Fruit fly (Drosophila melanogaster): Measurements from ENCODE around the gene CG32631.

Gene CG32631

dm6 chrX:13572382-13572781 is 16.1 kb downstream of the CG32631 start:
- no peak for TF ChIP-seq Vsx2 (GFP tag; optimal IDR thresholded peaks at IDR 0.05; ENCODE audit: partially characterized antibody)
- peak in 1 of 2 experiments; percentile 29 for TF ChIP-seq foxo (GFP tag; optimal IDR thresholded peaks at IDR 0.05)
- TF ChIP-seq ey (GFP tag; optimal IDR thresholded peaks at IDR 0.05): peak; percentile 29

DNA sequence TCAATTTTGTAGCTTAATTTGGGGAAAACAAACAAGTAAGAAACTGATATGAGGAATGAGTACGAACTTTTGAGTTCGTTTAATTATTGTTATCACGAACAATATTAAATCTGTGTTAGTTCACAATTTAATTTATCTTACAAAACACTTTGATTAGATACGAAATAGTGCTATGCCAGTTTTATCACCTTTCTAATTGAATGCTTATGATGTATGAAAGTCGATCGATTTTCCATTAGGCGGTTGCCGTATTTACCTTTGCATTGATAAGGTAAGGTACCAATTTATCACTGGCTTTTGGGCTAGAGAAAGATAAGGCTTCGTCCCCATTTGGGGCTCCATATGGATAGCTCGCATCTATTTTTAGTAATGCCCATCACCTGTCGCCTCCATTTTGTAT is 23.1 kb downstream of the CG32631 start:
- no peak for TF ChIP-seq Hnf4 (GFP tag; optimal IDR thresholded peaks at IDR 0.05)
- no peak for TF ChIP-seq Myc (optimal IDR thresholded peaks at IDR 0.05)
- no peak for TF ChIP-seq Dif (GFP tag; optimal IDR thresholded peaks at IDR 0.05; ENCODE audit: partially characterized antibody)
- no peak for TF ChIP-seq CG32264 (GFP tag; optimal IDR thresholded peaks at IDR 0.05)
- no peak for TF ChIP-seq Hr78 (GFP tag; optimal IDR thresholded peaks at IDR 0.05)
- no peak for TF ChIP-seq lola (GFP tag; optimal IDR thresholded peaks at IDR 0.05)
- no peak for TF ChIP-seq brk (GFP tag; optimal IDR thresholded peaks at IDR 0.05)
- TF ChIP-seq tai (GFP tag; optimal IDR thresholded peaks at IDR 0.05): no peak
- TF ChIP-seq br (GFP tag; optimal IDR thresholded peaks at IDR 0.05): no peak
- no peak for TF ChIP-seq dsf (GFP tag; optimal IDR thresholded peaks at IDR 0.05; ENCODE audit: borderline replicate concordance)
- no peak for TF ChIP-seq Vsx2 (GFP tag; optimal IDR thresholded peaks at IDR 0.05; ENCODE audit: partially characterized antibody)

DNA sequence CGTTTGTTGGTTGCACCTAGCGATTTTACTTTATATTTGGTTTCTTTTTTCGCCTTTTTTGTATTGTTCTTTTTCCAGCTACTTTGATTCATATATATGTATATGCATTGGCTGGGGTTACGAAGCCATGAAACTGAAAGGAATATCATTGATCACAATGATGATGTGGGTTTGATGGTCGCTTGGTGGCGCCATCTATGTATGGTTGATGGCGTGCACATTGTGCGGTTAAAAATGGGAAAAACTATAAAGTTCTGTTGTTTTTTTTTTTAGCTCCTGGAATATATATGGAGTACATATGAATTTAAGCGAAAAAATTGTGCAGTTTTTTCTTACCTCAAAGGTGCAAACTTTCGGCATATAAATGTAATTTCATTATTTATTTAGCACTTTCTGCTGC is 30.6 kb downstream of the CG32631 start:
- no peak for TF ChIP-seq Jra (GFP tag; optimal IDR thresholded peaks at IDR 0.05)
- no peak for TF ChIP-seq CG9705 (GFP tag; optimal IDR thresholded peaks at IDR 0.05)
- TF ChIP-seq pan (optimal IDR thresholded peaks at IDR 0.05): no peak
- TF ChIP-seq Hr83 (GFP tag; optimal IDR thresholded peaks at IDR 0.05; ENCODE audit: poor library complexity, severe bottlenecking): no peak

DNA sequence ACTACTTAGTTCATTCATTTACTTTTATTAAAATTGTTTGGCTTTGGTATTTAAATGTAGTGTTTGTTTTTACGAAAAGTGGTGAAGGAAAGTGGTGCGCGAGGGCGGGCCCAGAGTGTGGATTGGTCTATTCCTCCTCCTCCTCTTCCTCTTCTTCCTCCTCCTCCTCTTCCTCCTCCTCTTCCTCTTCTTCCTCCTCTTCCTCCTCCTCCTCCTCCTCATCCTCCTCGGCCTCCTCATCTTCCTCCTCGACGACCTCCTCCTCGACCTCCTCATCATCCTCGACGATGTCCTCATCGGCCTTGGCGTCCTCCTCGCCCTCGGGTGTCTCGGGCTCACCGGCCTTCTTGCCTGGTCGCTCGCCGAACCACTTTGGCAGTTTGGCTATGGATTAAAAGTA is 37.4 kb downstream of the CG32631 start:
- TF ChIP-seq Hnf4 (GFP tag; optimal IDR thresholded peaks at IDR 0.05) (no peak), Mio (GFP tag; optimal IDR thresholded peaks at IDR 0.05) (no peak)

DNA sequence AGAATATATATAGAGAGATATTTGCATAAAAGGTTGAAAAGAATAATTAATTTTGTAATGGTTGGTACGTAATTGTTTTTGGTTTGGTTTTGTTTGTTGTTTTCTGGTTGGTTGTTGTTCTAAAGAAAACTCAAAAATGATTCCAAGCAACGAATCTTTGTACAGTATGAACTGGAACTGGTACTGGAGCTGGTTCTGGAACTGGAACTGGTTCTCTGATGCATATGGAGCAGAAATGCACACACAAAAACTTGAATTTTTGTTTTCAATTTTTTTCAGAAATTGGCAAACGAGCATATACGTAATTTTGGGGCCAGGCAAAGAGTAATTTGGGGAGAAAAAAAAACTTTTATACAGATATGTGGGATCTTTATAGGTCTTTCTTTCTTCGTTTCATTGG is 41.5 kb downstream of the CG32631 start:
- TF ChIP-seq Dif (GFP tag; optimal IDR thresholded peaks at IDR 0.05; ENCODE audit: partially characterized antibody) (no peak), woc (GFP tag; optimal IDR thresholded peaks at IDR 0.05) (no peak), Hr78 (GFP tag; optimal IDR thresholded peaks at IDR 0.05) (no peak), N (GFP tag; optimal IDR thresholded peaks at IDR 0.05) (no peak), Abd-B (GFP tag; optimal IDR thresholded peaks at IDR 0.05) (no peak), h (GFP tag; optimal IDR thresholded peaks at IDR 0.05) (no peak), jim (GFP tag; optimal IDR thresholded peaks at IDR 0.05) (no peak), rgr (GFP tag; optimal IDR thresholded peaks at IDR 0.05) (no peak), brk (GFP tag; optimal IDR thresholded peaks at IDR 0.05) (no peak), Myc (optimal IDR thresholded peaks at IDR 0.05) (no peak), fru (GFP tag; optimal IDR thresholded peaks at IDR 0.05) (no peak), tai (GFP tag; optimal IDR thresholded peaks at IDR 0.05) (no peak), foxo (GFP tag; optimal IDR thresholded peaks at IDR 0.05) (no peak)

dm6 chrX:13602071-13602858 is 46.0 kb downstream of the CG32631 start, which contains the start of gene up:
Gene up (minus strand): TSS chrX:13602578.
- no peak for TF ChIP-seq Abd-B (GFP tag; optimal IDR thresholded peaks at IDR 0.05)
- TF ChIP-seq HLH106 (tag; optimal IDR thresholded peaks at IDR 0.05): no peak
- no peak for TF ChIP-seq fru (GFP tag; optimal IDR thresholded peaks at IDR 0.05)
- TF ChIP-seq rgr (GFP tag; optimal IDR thresholded peaks at IDR 0.05): no peak
- no peak for TF ChIP-seq CG9705 (GFP tag; optimal IDR thresholded peaks at IDR 0.05)
- TF ChIP-seq Dfd (GFP tag; optimal IDR thresholded peaks at IDR 0.05): no peak
- TF ChIP-seq dl (GFP tag; optimal IDR thresholded peaks at IDR 0.05; ENCODE audit: insufficient read depth in 1 of 2, partially characterized antibody in 2 of 2): no peak
- no peak for TF ChIP-seq Rel (GFP tag; optimal IDR thresholded peaks at IDR 0.05)
- no peak for TF ChIP-seq Rel (tag; optimal IDR thresholded peaks at IDR 0.05)
- TF ChIP-seq ey (GFP tag; optimal IDR thresholded peaks at IDR 0.05): no peak
